Worm (Caenorhabditis elegans): Measurements from ENCODE around the gene cid-1.

Gene cid-1

ce11 chrIII:5201267-5201666 lies 27.5 kb downstream of the cid-1 start (continued):
- TF ChIP-seq sdz-12 (GFP tag; optimal IDR thresholded peaks at IDR 0.05), result no peak
- peak; percentile 15 to 98 for TF ChIP-seq unc-62 (GFP tag; optimal IDR thresholded peaks at IDR 0.05 in 1 of 2)
- TF ChIP-seq unc-62 (tag; optimal IDR thresholded peaks at IDR 0.05), result no peak
- peak; percentile 22 for TF ChIP-seq dpl-1 (GFP tag; optimal IDR thresholded peaks at IDR 0.05)
- TF ChIP-seq aha-1 (tag), result peak; percentile 86
- TF ChIP-seq dve-1 (tag; optimal IDR thresholded peaks at IDR 0.05; ENCODE audit: insufficient read depth), result peak; percentile 97
- TF ChIP-seq saeg-2 (GFP tag; IDR thresholded peaks at IDR 0.05), result no peak
- peak; percentile 12 for TF ChIP-seq cey-2 (tag; optimal IDR thresholded peaks at IDR 0.05; ENCODE audit: borderline replicate concordance, insufficient read depth)

- peak; percentile 13 for TF ChIP-seq dpl-1 (GFP tag; optimal IDR thresholded peaks at IDR 0.05)
- TF ChIP-seq lsy-2 (tag; optimal IDR thresholded peaks at IDR 0.05), result peak; percentile 19 to 55
- no peak for TF ChIP-seq ceh-82 (tag; optimal IDR thresholded peaks at IDR 0.05)
- TF ChIP-seq madf-5 (GFP tag; IDR thresholded peaks at IDR 0.05), result no peak
- TF ChIP-seq mdl-1 (tag; optimal IDR thresholded peaks at IDR 0.05), result peak in 1 of 2 experiments; percentile 75
- TF ChIP-seq pha-4 (GFP tag; IDR thresholded peaks at IDR 0.05), result 0 out of 2 replicates have a peak, but pooled peaks have one; percentile 18
- no peak for TF ChIP-seq pha-4 (tag; optimal IDR thresholded peaks at IDR 0.05)
- TF ChIP-seq nhr-28 (tag; optimal IDR thresholded peaks at IDR 0.05), result peak; percentile 100
- TF ChIP-seq T20F7.1 (GFP tag; optimal IDR thresholded peaks at IDR 0.05), result peak; percentile 46
- peak; percentile 85 for TF ChIP-seq nhr-11 (tag; optimal IDR thresholded peaks at IDR 0.05)
- TF ChIP-seq mxl-3 (GFP tag; optimal IDR thresholded peaks at IDR 0.05), result peak; percentile 10
- peak; percentile 71 for TF ChIP-seq nhr-102 (tag; optimal IDR thresholded peaks at IDR 0.05)
- TF ChIP-seq hmg-1.1 (GFP tag; IDR thresholded peaks at IDR 0.05), result 0 out of 2 replicates have a peak, but pooled peaks have one; percentile 38
- no peak for TF ChIP-seq daf-19 (GFP tag; conservative IDR thresholded peaks at IDR 0.05)
- no peak for TF ChIP-seq F49E8.2 (tag; optimal IDR thresholded peaks at IDR 0.05; ENCODE audit: borderline replicate concordance)
- TF ChIP-seq nhr-48 (tag; optimal IDR thresholded peaks at IDR 0.05), result peak; percentile 11
- TF ChIP-seq rbr-2 (tag; optimal IDR thresholded peaks at IDR 0.05), result peak; percentile 28
- TF ChIP-seq tag-97 (GFP tag; IDR thresholded peaks at IDR 0.05), result no peak
- TF ChIP-seq daf-8 (GFP tag; IDR thresholded peaks at IDR 0.05), result no peak
- TF ChIP-seq ceh-28 (tag; optimal IDR thresholded peaks at IDR 0.05), result no peak
- TF ChIP-seq D1046.2 (GFP tag; IDR thresholded peaks at IDR 0.05), result no peak
- no peak for TF ChIP-seq mxl-2 (GFP tag; conservative IDR thresholded peaks at IDR 0.05)
- TF ChIP-seq mep-1 (tag; optimal IDR thresholded peaks at IDR 0.05), result peak; percentile 79
- no peak for TF ChIP-seq duxl-1 (tag; optimal IDR thresholded peaks at IDR 0.05; ENCODE audit: poor library complexity)
- TF ChIP-seq arid-1 (GFP tag; conservative IDR thresholded peaks at IDR 0.05), result no peak
- TF ChIP-seq lin-1 (GFP tag; IDR thresholded peaks at IDR 0.05), result no peak
- no peak for TF ChIP-seq egl-43 (GFP tag; IDR thresholded peaks at IDR 0.05)
- no peak for TF ChIP-seq daf-16 (GFP tag; optimal IDR thresholded peaks at IDR 0.05)
- peak; percentile 85 for TF ChIP-seq daf-16 (tag; optimal IDR thresholded peaks at IDR 0.05)
- peak; percentile 69 for TF ChIP-seq dmd-6 (GFP tag; IDR thresholded peaks at IDR 0.05)
- TF ChIP-seq hif-1 (tag; optimal IDR thresholded peaks at IDR 0.05), result peak in 1 of 2 experiments; percentile 78
- TF ChIP-seq gei-8 (GFP tag; optimal IDR thresholded peaks at IDR 0.05), result no peak
- no peak for TF ChIP-seq F37D6.2 (tag; optimal IDR thresholded peaks at IDR 0.05)
- TF ChIP-seq nhr-6 (tag; optimal IDR thresholded peaks at IDR 0.05), result peak; percentile 78
- TF ChIP-seq mes-2 (tag; optimal IDR thresholded peaks at IDR 0.05; ENCODE audit: poor library complexity, severe bottlenecking), result peak; percentile 35
- no peak for TF ChIP-seq T26A8.4 (GFP tag; IDR thresholded peaks at IDR 0.05)
- TF ChIP-seq tra-1 (GFP tag; IDR thresholded peaks at IDR 0.05), result 0 out of 2 replicates have a peak, but pooled peaks have one; percentile 27
- peak; percentile 59 for TF ChIP-seq nhr-25 (tag; optimal IDR thresholded peaks at IDR 0.05; ENCODE audit: borderline replicate concordance, insufficient read depth)
- no peak for TF ChIP-seq fos-1 (tag; optimal IDR thresholded peaks at IDR 0.05)
- peak; percentile 83 for TF ChIP-seq hlh-11 (tag; optimal IDR thresholded peaks at IDR 0.05)
- peak; percentile 80 for TF ChIP-seq hlh-30 (tag; optimal IDR thresholded peaks at IDR 0.05; ENCODE audit: insufficient read depth)
- peak; percentile 97 for TF ChIP-seq nhr-77 (tag; optimal IDR thresholded peaks at IDR 0.05)
Measured at ce11 chrIII:5202641-5203040, 28.9 kb downstream of the cid-1 start.
